Fruit fly (Drosophila melanogaster) whole organism, prepupa: ENCODE measurements around the gene CG7564.

Experiments
- Blimp-1 ChIP-seq: fragments of 200-800 bp; sonication (Bioruptor generic); optimal IDR thresholded peaks from 3 replicates; lab custom pipeline; 2017; ENCODE audit warnings: missing biosample characterization, missing genetic modification characterization, mild to moderate bottlenecking, moderate library complexity, missing genetic modification reagents
- CG10631 ChIP-seq: fragments of 200-800 bp; sonication (Bioruptor generic); optimal IDR thresholded peaks from 2 replicates; lab custom pipeline; 2016; ENCODE audit warnings: missing biosample characterization, missing genetic modification characterization
- CG11294 ChIP-seq: fragments of 200-800 bp; sonication (Bioruptor generic); IDR thresholded peaks from 2 replicates; pipeline ENCODE4 v1.3.6; 2022; ENCODE audit warnings: missing biosample characterization, missing genetic modification characterization
- CG1621 ChIP-seq: fragments of 200-800 bp; sonication (Bioruptor generic); optimal IDR thresholded peaks from 3 replicates; lab custom pipeline; 2018; ENCODE audit warnings: missing biosample characterization, mild to moderate bottlenecking, missing genetic modification characterization
- CG16779 ChIP-seq: fragments of 200-800 bp; sonication (Bioruptor generic); optimal IDR thresholded peaks from 3 replicates; lab custom pipeline; 2017; ENCODE audit warnings: missing biosample characterization, mild to moderate bottlenecking, missing genetic modification characterization
- CG3032 ChIP-seq: fragments of 200-800 bp; optimal IDR thresholded peaks from 2 replicates; lab custom pipeline; 2019; ENCODE audit warnings: missing biosample characterization, mild to moderate bottlenecking, missing genetic modification characterization, moderate library complexity
- CG31627 ChIP-seq: fragments of 200-800 bp; sonication (Bioruptor generic); optimal IDR thresholded peaks from 3 replicates; lab custom pipeline; 2016; ENCODE audit warnings: missing biosample characterization, missing genetic modification characterization
- CG6163 ChIP-seq: fragments of 200-800 bp; sonication (Bioruptor generic); IDR thresholded peaks from 3 replicates; pipeline ENCODE4 v1.3.6; 2022; ENCODE audit warnings: missing biosample characterization, missing genetic modification characterization
- CG6792 ChIP-seq: fragments of 200-800 bp; sonication (Bioruptor generic); optimal IDR thresholded peaks from 3 replicates; lab custom pipeline; 2016; ENCODE audit warnings: missing biosample characterization, missing genetic modification characterization
- CG6808 ChIP-seq: fragments of 200-800 bp; sonication (Bioruptor generic); optimal IDR thresholded peaks from 3 replicates; lab custom pipeline; 2017; ENCODE audit warnings: missing biosample characterization, missing genetic modification characterization, mild to moderate bottlenecking, moderate library complexity, missing genetic modification reagents
- CG6854 ChIP-seq: fragments of 200-800 bp; sonication (Bioruptor generic); optimal IDR thresholded peaks from 2 replicates; lab custom pipeline; 2017; ENCODE audit warnings: missing biosample characterization, mild to moderate bottlenecking, missing genetic modification characterization
- CG7368 ChIP-seq: fragments of 200-800 bp; sonication (Bioruptor generic); optimal IDR thresholded peaks from 3 replicates; lab custom pipeline; 2016; ENCODE audit warnings: missing biosample characterization, missing genetic modification characterization
- CG8119 ChIP-seq: fragments of 200-800 bp; sonication (Bioruptor generic); IDR thresholded peaks from 3 replicates; pipeline ENCODE4 v1.3.6; 2022; ENCODE audit warnings: missing biosample characterization, missing genetic modification characterization
- CG8319 ChIP-seq: fragments of 200-800 bp; sonication (Bioruptor generic); optimal IDR thresholded peaks from 3 replicates; lab custom pipeline; 2016; ENCODE audit warnings: missing biosample characterization, missing genetic modification characterization
- CG9139 ChIP-seq: fragments of 200-800 bp; sonication (Bioruptor generic); optimal IDR thresholded peaks from 3 replicates; lab custom pipeline; 2017; ENCODE audit warnings: missing biosample characterization, mild to moderate bottlenecking, missing genetic modification characterization
- Eip75B ChIP-seq: fragments of 200-800 bp; sonication (Bioruptor generic); optimal IDR thresholded peaks from 3 replicates; lab custom pipeline; 2016; ENCODE audit warnings: missing biosample characterization, missing genetic modification characterization
- Eip93F ChIP-seq: fragments of 200-800 bp; sonication (Bioruptor generic); optimal IDR thresholded peaks from 2 replicates; lab custom pipeline; 2016; ENCODE audit warnings: missing biosample characterization, mild to moderate bottlenecking, missing genetic modification characterization
- Ets96B ChIP-seq: fragments of 200-800 bp; optimal IDR thresholded peaks from 2 replicates; lab custom pipeline; 2019; ENCODE audit warnings: missing biosample characterization, mild to moderate bottlenecking, missing genetic modification characterization, moderate library complexity
- Gug ChIP-seq: fragments of 200-800 bp; sonication (Bioruptor generic); IDR thresholded peaks from 2 replicates; pipeline ENCODE4 v1.3.6; 2022; ENCODE audit warnings: missing biosample characterization, missing genetic modification characterization
- Hr38 ChIP-seq: sonication (Bioruptor generic); optimal IDR thresholded peaks from 2 replicates; lab custom pipeline; 2016; ENCODE audit warnings: missing biosample characterization, missing genetic modification characterization
- Hr39 ChIP-seq: fragments of 200-800 bp; sonication (Bioruptor generic); optimal IDR thresholded peaks from 2 replicates; lab custom pipeline; 2016; ENCODE audit warnings: missing biosample characterization, missing genetic modification characterization
- Lpt ChIP-seq: fragments of 200-800 bp; sonication (Bioruptor generic); optimal IDR thresholded peaks from 3 replicates; lab custom pipeline; 2016; ENCODE audit warnings: missing biosample characterization, missing genetic modification characterization
- Met ChIP-seq: fragments of 200-800 bp; sonication (Bioruptor generic); optimal IDR thresholded peaks from 3 replicates; lab custom pipeline; 2016; ENCODE audit warnings: missing biosample characterization, missing genetic modification characterization
- Smox ChIP-seq: fragments of 200-800 bp; sonication (Bioruptor generic); optimal IDR thresholded peaks from 3 replicates; lab custom pipeline; 2016; ENCODE audit warnings: missing biosample characterization, missing genetic modification characterization
- Sox102F ChIP-seq: fragments of 200-800 bp; sonication (Bioruptor generic); optimal IDR thresholded peaks from 2 replicates; lab custom pipeline; 2016; ENCODE audit warnings: missing biosample characterization, mild to moderate bottlenecking, missing genetic modification characterization
- Sox14 ChIP-seq: fragments of 200-800 bp; sonication (Bioruptor generic); optimal IDR thresholded peaks from 3 replicates; lab custom pipeline; 2016; ENCODE audit warnings: missing biosample characterization, missing genetic modification characterization
- Sox15 ChIP-seq: fragments of 200-800 bp; sonication (Bioruptor generic); optimal IDR thresholded peaks from 3 replicates; lab custom pipeline; 2016; ENCODE audit warnings: missing biosample characterization, missing genetic modification characterization
- achi ChIP-seq: fragments of 200-800 bp; sonication (Bioruptor generic); optimal IDR thresholded peaks from 3 replicates; lab custom pipeline; 2016; ENCODE audit warnings: missing biosample characterization, missing genetic modification characterization
- eg ChIP-seq: fragments of 200-800 bp; sonication (Bioruptor generic); IDR thresholded peaks from 3 replicates; pipeline ENCODE4 v1.3.6; 2022; ENCODE audit warnings: missing biosample characterization, missing genetic modification characterization
- esn ChIP-seq: fragments of 200-800 bp; sonication (Bioruptor generic); optimal IDR thresholded peaks from 2 replicates; lab custom pipeline; 2016; ENCODE audit warnings: missing biosample characterization, mild to moderate bottlenecking, missing genetic modification characterization, moderate library complexity
- lz ChIP-seq: fragments of 200-800 bp; sonication (Bioruptor generic); optimal IDR thresholded peaks from 3 replicates; lab custom pipeline; 2016; ENCODE audit warnings: missing biosample characterization, missing genetic modification characterization
- net ChIP-seq: fragments of 200-800 bp; sonication (Bioruptor generic); optimal IDR thresholded peaks from 3 replicates; lab custom pipeline; 2016; ENCODE audit warnings: missing biosample characterization, missing genetic modification characterization
- pdm3 ChIP-seq: fragments of 200-800 bp; sonication (Bioruptor generic); optimal IDR thresholded peaks from 3 replicates; lab custom pipeline; 2016; ENCODE audit warnings: missing biosample characterization, missing genetic modification characterization
- salr ChIP-seq, 2 experiments: fragments of 200-800 bp; sonication (Bioruptor generic); optimal IDR thresholded peaks; 3 replicates each; lab custom pipeline; 2016 to 2018; ENCODE audit warnings: missing biosample characterization in 2 of 2, missing genetic modification characterization in 2 of 2, mild to moderate bottlenecking in 1 of 2
- spab ChIP-seq: fragments of 200-800 bp; sonication (Bioruptor generic); optimal IDR thresholded peaks from 2 replicates; lab custom pipeline; 2017; ENCODE audit warnings: missing biosample characterization, mild to moderate bottlenecking, missing genetic modification characterization, missing genetic modification reagents
- ss ChIP-seq, 2 experiments: fragments of 200-800 bp; sonication (Bioruptor generic); optimal IDR thresholded peaks; 2 replicates in 1 of 2; 3 replicates in 1 of 2; lab custom pipeline; 2017 to 2018; ENCODE audit warnings: mild to moderate bottlenecking in 2 of 2, missing biosample characterization in 2 of 2, missing genetic modification characterization in 2 of 2, moderate library complexity in 1 of 2
- svp ChIP-seq: fragments of 200-800 bp; sonication (Bioruptor generic); peaks from one replicate; lab custom pipeline; 2016; ENCODE audit warnings: missing biosample characterization, missing genetic modification characterization
- topi ChIP-seq: fragments of 200-800 bp; sonication (Bioruptor generic); optimal IDR thresholded peaks from 3 replicates; lab custom pipeline; 2016; ENCODE audit warnings: missing biosample characterization, missing genetic modification characterization

CG7564 gene

dm6 chr3L:17486794-17487726 is 27.0 kb upstream of the CG7564 start, which contains the start of gene Oatp74D (continued):
- TF ChIP-seq Eip75B (peak; percentile 45), esn (GFP tag; lab: Kevin White, UChicago) (peak; percentile 77), eg (GFP tag; lab: Robert Waterston, UW) (peak; percentile 79), lz (GFP tag; lab: Kevin White, UChicago) (peak; percentile 72), spab (GFP tag; lab: Kevin White, UChicago) (no peak), CG10631 (GFP tag; lab: Kevin White, UChicago) (peak; percentile 45), salr (GFP tag; optimal IDR thresholded peaks at IDR 0.05; lab: Kevin White, UChicago) (peak in 1 of 2 experiments; percentile 47), CG1621 (peak; percentile 19), CG8319 (GFP tag; lab: Kevin White, UChicago) (peak; percentile 8), CG7368 (GFP tag; lab: Kevin White, UChicago) (peak; percentile 47), CG6808 (GFP tag; lab: Kevin White, UChicago) (no peak), Sox102F (GFP tag; lab: Kevin White, UChicago) (peak; percentile 71), Gug (GFP tag; lab: Robert Waterston, UW) (no peak), Blimp-1 (GFP tag; lab: Kevin White, UChicago) (peak; percentile 62), CG6792 (GFP tag; lab: Kevin White, UChicago) (peak; percentile 46), CG9139 (GFP tag; lab: Kevin White, UChicago) (peak; percentile 17), svp (GFP tag; lab: Kevin White, UChicago) (peak; percentile 86), Eip93F (GFP tag; lab: Kevin White, UChicago) (peak; percentile 83), topi (GFP tag; lab: Kevin White, UChicago) (peak; percentile 78), Sox14 (GFP tag; lab: Kevin White, UChicago) (peak; percentile 46), CG6163 (peak; percentile 64; the same call in 2 of the 3 replicates), Met (peak; percentile 80), pdm3 (GFP tag; lab: Kevin White, UChicago) (peak; percentile 65), net (GFP tag; lab: Kevin White, UChicago) (peak; percentile 74), Hr38 (no peak), CG11294 (GFP tag; lab: Robert Waterston, UW) (0 out of 2 replicates have a peak, but pooled peaks have one; percentile 26), CG31627 (GFP tag; lab: Kevin White, UChicago) (peak; percentile 72), Lpt (GFP tag; lab: Kevin White, UChicago) (peak; percentile 54), Sox15 (GFP tag; lab: Kevin White, UChicago) (peak; percentile 11), CG16779 (peak; percentile 40), ss (GFP tag; optimal IDR thresholded peaks at IDR 0.05; lab: Kevin White, UChicago) (peak; percentile 20 to 22), Smox (GFP tag; lab: Kevin White, UChicago) (peak; percentile 73), CG3032 (tag; lab: Kevin White, UChicago) (no peak), Ets96B (tag; lab: Kevin White, UChicago) (peak; percentile 36), achi (GFP tag; lab: Kevin White, UChicago) (peak; percentile 49), CG6854 (GFP tag; lab: Kevin White, UChicago) (peak; percentile 64), CG8119 (peak; percentile 78), Hr39 (GFP tag; lab: Kevin White, UChicago) (peak; percentile 70)
